Fruit fly (Drosophila melanogaster) whole organism, embryonic: ENCODE results near the gene cav.

ENCODE experiments used
- ATbp ChIP-seq: fragments of 200-800 bp; sonication (Bioruptor generic); optimal IDR thresholded peaks from 2 replicates; lab custom pipeline; 2017; ENCODE audit warnings: missing biosample characterization, mild to moderate bottlenecking, missing genetic modification characterization, missing genetic modification reagents
- Adf1 ChIP-seq: fragments of 200-800 bp; sonication (Bioruptor generic); IDR thresholded peaks from 2 replicates; pipeline ENCODE4 v1.3.6; 2022; ENCODE audit warnings: missing biosample characterization, missing genetic modification characterization
- Atf3 ChIP-seq: fragments of 200-800 bp; sonication (Bioruptor generic); optimal IDR thresholded peaks from 3 replicates; lab custom pipeline; 2016; ENCODE audit warnings: missing biosample characterization, missing genetic modification characterization
- CG13123 ChIP-seq: fragments of 200-800 bp; sonication (Bioruptor generic); optimal IDR thresholded peaks from 2 replicates; lab custom pipeline; 2016; ENCODE audit warnings: missing biosample characterization, missing genetic modification characterization
- CG14050 ChIP-seq: fragments of 200-800 bp; sonication (Bioruptor generic); IDR thresholded peaks from 3 replicates; pipeline ENCODE4 v1.3.6; 2022; ENCODE audit warnings: missing biosample characterization, missing genetic modification characterization
- CG14441 ChIP-seq: fragments of 200-800 bp; sonication (Bioruptor generic); IDR thresholded peaks from 2 replicates; pipeline ENCODE4 v1.3.6; 2022; ENCODE audit warnings: missing biosample characterization, missing genetic modification characterization
- CG14710 ChIP-seq: fragments of 200-800 bp; sonication (Bioruptor generic); optimal IDR thresholded peaks from 3 replicates; lab custom pipeline; 2019; ENCODE audit warnings: missing biosample characterization, mild to moderate bottlenecking, missing genetic modification characterization, moderate library complexity
- CG1529 ChIP-seq: fragments of 200-800 bp; sonication (Bioruptor generic); optimal IDR thresholded peaks from 3 replicates; lab custom pipeline; 2018; ENCODE audit warnings: missing biosample characterization, missing genetic modification characterization
- CG1647 ChIP-seq: fragments of 200-800 bp; sonication (Bioruptor generic); optimal IDR thresholded peaks from 3 replicates; lab custom pipeline; 2016; ENCODE audit warnings: missing biosample characterization, missing genetic modification characterization
- CG17829 ChIP-seq: fragments of 200-800 bp; optimal IDR thresholded peaks from 2 replicates; lab custom pipeline; 2019; ENCODE audit warnings: missing biosample characterization, mild to moderate bottlenecking, missing genetic modification characterization, moderate library complexity
- CG18262 ChIP-seq: fragments of 200-800 bp; optimal IDR thresholded peaks from 3 replicates; lab custom pipeline; 2019; ENCODE audit warnings: missing biosample characterization, mild to moderate bottlenecking, missing genetic modification characterization, moderate library complexity
- CG2712 ChIP-seq: fragments of 200-800 bp; optimal IDR thresholded peaks from 3 replicates; lab custom pipeline; 2019; ENCODE audit warnings: missing biosample characterization, mild to moderate bottlenecking, missing genetic modification characterization, moderate library complexity
- CG2875 ChIP-seq: fragments of 200-800 bp; sonication (Bioruptor generic); optimal IDR thresholded peaks from 2 replicates; lab custom pipeline; 2017; ENCODE audit warnings: missing biosample characterization, mild to moderate bottlenecking, missing genetic modification characterization, missing genetic modification reagents
- CG33213 ChIP-seq: fragments of 200-800 bp; sonication (Bioruptor generic); optimal IDR thresholded peaks from 3 replicates; lab custom pipeline; 2016; ENCODE audit warnings: missing biosample characterization, missing genetic modification characterization
- CG34224 ChIP-seq: fragments of 200-800 bp; sonication (Bioruptor generic); IDR thresholded peaks from 3 replicates; pipeline ENCODE4 v1.3.6; 2022; ENCODE audit warnings: missing biosample characterization, missing genetic modification characterization; ENCODE audit not compliant: partially characterized antibody
- CG34422 ChIP-seq: fragments of 200-800 bp; sonication (Bioruptor generic); IDR thresholded peaks from 3 replicates; pipeline ENCODE4 v1.3.6; 2022; ENCODE audit warnings: missing biosample characterization, missing genetic modification characterization
- CG6254 ChIP-seq: fragments of 200-800 bp; sonication (Bioruptor generic); optimal IDR thresholded peaks from 3 replicates; lab custom pipeline; 2017; ENCODE audit warnings: mild to moderate bottlenecking, missing biosample characterization, missing genetic modification reagents, missing genetic modification characterization
- CG7556 ChIP-seq: fragments of 200-800 bp; sonication (Bioruptor generic); optimal IDR thresholded peaks from 2 replicates; lab custom pipeline; 2017; ENCODE audit warnings: missing biosample characterization, mild to moderate bottlenecking, missing genetic modification characterization
- CG8924 ChIP-seq: fragments of 200-800 bp; optimal IDR thresholded peaks from 3 replicates; lab custom pipeline; 2019; ENCODE audit warnings: missing biosample characterization, mild to moderate bottlenecking, missing genetic modification characterization, moderate library complexity
- CG9797 ChIP-seq: fragments of 200-800 bp; sonication (Bioruptor generic); optimal IDR thresholded peaks from 3 replicates; lab custom pipeline; 2018; ENCODE audit warnings: missing biosample characterization, mild to moderate bottlenecking, missing genetic modification characterization
- CG9817 ChIP-seq: fragments of 200-800 bp; sonication (Bioruptor generic); optimal IDR thresholded peaks from 2 replicates; lab custom pipeline; 2018; ENCODE audit warnings: missing biosample characterization, mild to moderate bottlenecking, missing genetic modification characterization, moderate library complexity
- CG9876 ChIP-seq: fragments of 200-800 bp; sonication (Bioruptor generic); optimal IDR thresholded peaks from 2 replicates; lab custom pipeline; 2016; ENCODE audit warnings: missing biosample characterization, missing genetic modification characterization
- Gug ChIP-seq: fragments of 200-800 bp; sonication (Bioruptor generic); IDR thresholded peaks from 4 replicates; pipeline ENCODE4 v1.3.6; 2022; ENCODE audit warnings: missing biosample characterization, missing genetic modification characterization
- HLH54F ChIP-seq: fragments of 200-800 bp; sonication (Bioruptor generic); optimal IDR thresholded peaks from 3 replicates; lab custom pipeline; 2016; ENCODE audit warnings: missing biosample characterization, missing genetic modification characterization
- Hand ChIP-seq: fragments of 200-800 bp; sonication (Bioruptor generic); optimal IDR thresholded peaks from 2 replicates; lab custom pipeline; 2017; ENCODE audit warnings: mild to moderate bottlenecking, missing biosample characterization, missing genetic modification reagents, missing genetic modification characterization
- HmgZ ChIP-seq: fragments of 200-800 bp; sonication (Bioruptor generic); optimal IDR thresholded peaks from 2 replicates; lab custom pipeline; 2018; ENCODE audit warnings: missing biosample characterization, mild to moderate bottlenecking, missing genetic modification characterization
- Hr39 ChIP-seq: fragments of >200 bp; optimal IDR thresholded peaks from 2 replicates; lab custom pipeline; 2017
- Lhr ChIP-seq: fragments of 200-800 bp; sonication (Bioruptor generic); optimal IDR thresholded peaks from 3 replicates; lab custom pipeline; 2017; ENCODE audit warnings: mild to moderate bottlenecking, missing biosample characterization, missing genetic modification reagents, missing genetic modification characterization
- Max ChIP-seq: fragments of 200-800 bp; sonication (Bioruptor generic); optimal IDR thresholded peaks from 2 replicates; lab custom pipeline; 2016; ENCODE audit warnings: missing biosample characterization, mild to moderate bottlenecking, missing genetic modification characterization
- NK7.1 ChIP-seq: fragments of 200-800 bp; sonication (Bioruptor generic); optimal IDR thresholded peaks from 3 replicates; lab custom pipeline; 2016; ENCODE audit warnings: missing biosample characterization, missing genetic modification characterization
- Pdp1 ChIP-seq, 2 experiments: fragments of 200-800 bp; sonication (Bioruptor generic); optimal IDR thresholded peaks; 3 replicates each; lab custom pipeline; 2016; ENCODE audit warnings: missing biosample characterization in 2 of 2, missing genetic modification characterization in 2 of 2, mild to moderate bottlenecking in 1 of 2, moderate library complexity in 1 of 2
- ash1 ChIP-seq: fragments of 200-800 bp; sonication (Bioruptor generic); optimal IDR thresholded peaks from 2 replicates; lab custom pipeline; 2018; ENCODE audit warnings: missing biosample characterization, mild to moderate bottlenecking, missing genetic modification characterization
- bowl ChIP-seq: fragments of 200-800 bp; sonication (Bioruptor generic); IDR thresholded peaks from 2 replicates; pipeline ENCODE4 v1.3.6; 2022; ENCODE audit warnings: missing biosample characterization, missing genetic modification characterization
- ewg ChIP-seq: fragments of 200-800 bp; sonication (Bioruptor generic); optimal IDR thresholded peaks from 3 replicates; lab custom pipeline; 2017; ENCODE audit warnings: mild to moderate bottlenecking, missing biosample characterization, missing genetic modification reagents, missing genetic modification characterization
- fd64A ChIP-seq: fragments of 200-800 bp; sonication (Bioruptor generic); optimal IDR thresholded peaks from 3 replicates; lab custom pipeline; 2018; ENCODE audit warnings: missing biosample characterization, mild to moderate bottlenecking, missing genetic modification characterization
- ftz-f1 ChIP-seq: fragments of 200-800 bp; sonication (Bioruptor generic); optimal IDR thresholded peaks from 2 replicates; lab custom pipeline; 2016; ENCODE audit warnings: missing biosample characterization, missing genetic modification characterization
- gce ChIP-seq: fragments of 200-800 bp; sonication (Bioruptor generic); IDR thresholded peaks from 3 replicates; pipeline ENCODE4 v1.3.6; 2022; ENCODE audit warnings: missing biosample characterization, missing genetic modification characterization
- gem ChIP-seq: fragments of 200-800 bp; sonication (Bioruptor generic); optimal IDR thresholded peaks from 2 replicates; lab custom pipeline; 2019; ENCODE audit warnings: missing biosample characterization, mild to moderate bottlenecking, missing genetic modification characterization, moderate library complexity
- ind ChIP-seq: fragments of 200-800 bp; sonication (Bioruptor generic); optimal IDR thresholded peaks from 3 replicates; lab custom pipeline; 2016; ENCODE audit warnings: missing biosample characterization, missing genetic modification characterization
- inv ChIP-seq: fragments of 200-800 bp; sonication (Bioruptor generic); IDR thresholded peaks from 2 replicates; pipeline ENCODE4 v1.3.6; 2022; ENCODE audit warnings: missing biosample characterization, missing genetic modification characterization; ENCODE audit not compliant: partially characterized antibody
- jing ChIP-seq: fragments of 200-800 bp; sonication (Bioruptor generic); optimal IDR thresholded peaks from 2 replicates; lab custom pipeline; 2018; ENCODE audit warnings: missing biosample characterization, mild to moderate bottlenecking, missing genetic modification characterization
- nerfin-1 ChIP-seq: fragments of 200-800 bp; sonication (Bioruptor generic); optimal IDR thresholded peaks from 3 replicates; lab custom pipeline; 2019; ENCODE audit warnings: missing biosample characterization, mild to moderate bottlenecking, missing genetic modification characterization, moderate library complexity
- nom ChIP-seq: fragments of 200-800 bp; sonication (Bioruptor generic); optimal IDR thresholded peaks from 2 replicates; lab custom pipeline; 2017; ENCODE audit warnings: missing biosample characterization, missing genetic modification characterization, mild to moderate bottlenecking, moderate library complexity, missing genetic modification reagents
- onecut ChIP-seq: fragments of 200-800 bp; sonication (Bioruptor generic); IDR thresholded peaks from 2 replicates; pipeline ENCODE4 v1.3.6; 2022; ENCODE audit warnings: missing biosample characterization, missing genetic modification characterization
- peb ChIP-seq: fragments of 200-800 bp; sonication (Bioruptor generic); IDR thresholded peaks from 2 replicates; pipeline ENCODE4 v1.3.6; 2022; ENCODE audit warnings: missing biosample characterization, missing genetic modification characterization
- repo ChIP-seq: fragments of 200-800 bp; sonication (Bioruptor generic); optimal IDR thresholded peaks from 2 replicates; lab custom pipeline; 2016; ENCODE audit warnings: missing biosample characterization, missing genetic modification characterization
- sens-2 ChIP-seq: fragments of 200-800 bp; sonication (Bioruptor generic); IDR thresholded peaks from 2 replicates; pipeline ENCODE4 v1.3.6; 2022; ENCODE audit warnings: missing biosample characterization, missing genetic modification characterization
- sob ChIP-seq: fragments of 200-800 bp; sonication (Bioruptor generic); IDR thresholded peaks from 2 replicates; pipeline ENCODE4 v1.3.6; 2022; ENCODE audit warnings: missing biosample characterization, missing genetic modification characterization
- tin ChIP-seq: fragments of 200-800 bp; sonication (Bioruptor generic); optimal IDR thresholded peaks from 3 replicates; lab custom pipeline; 2016; ENCODE audit warnings: missing biosample characterization, missing genetic modification characterization
- toy ChIP-seq: fragments of 200-800 bp; sonication (Bioruptor generic); IDR thresholded peaks from 2 replicates; pipeline ENCODE4 v1.3.6; 2022; ENCODE audit warnings: missing biosample characterization, missing genetic modification characterization

The cav gene

dm6 chr3R:24193373-24193879 is 27.5 kb upstream of the cav start, which contains the start of the genes SMC6 and CG6204 (continued):
- peak; percentile 64 for TF ChIP-seq CG9797 (GFP tag; lab: Kevin White, UChicago)
- peak; percentile 82 for TF ChIP-seq HLH54F
- peak; percentile 97 for TF ChIP-seq CG9817
- peak; percentile 91 for TF ChIP-seq tin (GFP tag; lab: Kevin White, UChicago)
- peak; percentile 90 for TF ChIP-seq ATbp (GFP tag; lab: Kevin White, UChicago)
- peak; percentile 92 for TF ChIP-seq Gug
- peak; percentile 90 for TF ChIP-seq CG14050
- TF ChIP-seq CG34422 (GFP tag; lab: Robert Waterston, UW) = peak; percentile 95
- TF ChIP-seq toy (GFP tag; lab: Robert Waterston, UW) = peak; percentile 87
- TF ChIP-seq onecut (GFP tag; lab: Robert Waterston, UW) = peak; percentile 85
- peak; percentile 79 for TF ChIP-seq jing
- peak; percentile 95 for TF ChIP-seq CG18262 (tag; lab: Kevin White, UChicago)
- peak; percentile 85 for TF ChIP-seq ewg (GFP tag; lab: Kevin White, UChicago)
- peak; percentile 80 for TF ChIP-seq NK7.1
- TF ChIP-seq Lhr = peak; percentile 70
- peak; percentile 50 for TF ChIP-seq CG33213 (GFP tag; lab: Kevin White, UChicago)
- peak; percentile 63 for TF ChIP-seq CG1647
- peak; percentile 87 to 91 for TF ChIP-seq Pdp1 (GFP tag; optimal IDR thresholded peaks at IDR 0.05; lab: Kevin White, UChicago)
- peak; percentile 92 for TF ChIP-seq gce
- TF ChIP-seq Atf3 (GFP tag; lab: Kevin White, UChicago) = peak; percentile 44
- TF ChIP-seq bowl (GFP tag; lab: Robert Waterston, UW) = peak; percentile 83
- TF ChIP-seq nom (GFP tag; lab: Kevin White, UChicago) = peak; percentile 88
- TF ChIP-seq CG2712 (tag; lab: Kevin White, UChicago) = peak; percentile 95
- peak; percentile 19 for TF ChIP-seq ash1 (GFP tag; lab: Kevin White, UChicago)
- TF ChIP-seq Hand = peak; percentile 80
- TF ChIP-seq CG14710 (tag; lab: Kevin White, UChicago) = peak; percentile 94
- TF ChIP-seq CG7556 (GFP tag; lab: Kevin White, UChicago) = peak; percentile 93
- peak; percentile 95 for TF ChIP-seq CG17829
- TF ChIP-seq CG2875 (GFP tag; lab: Kevin White, UChicago) = peak; percentile 80
- TF ChIP-seq sens-2 (GFP tag; lab: Robert Waterston, UW) = peak; percentile 85
- TF ChIP-seq Adf1 = peak; percentile 74
- peak; percentile 95 for TF ChIP-seq sob (GFP tag; lab: Robert Waterston, UW)
- peak; percentile 53 for TF ChIP-seq CG9876 (GFP tag; lab: Kevin White, UChicago)
- TF ChIP-seq Max = peak; percentile 92
- TF ChIP-seq CG14441 (GFP tag; lab: Robert Waterston, UW) = peak; percentile 95
- peak; percentile 71 for TF ChIP-seq CG1529 (GFP tag; lab: Kevin White, UChicago)
- TF ChIP-seq repo (GFP tag; lab: Kevin White, UChicago) = peak; percentile 68
- TF ChIP-seq HmgZ (tag; lab: Kevin White, UChicago) = peak; percentile 96
- peak; percentile 80 for TF ChIP-seq CG6254
- 0 out of 3 replicates have a peak, but pooled peaks have one; percentile 23 for TF ChIP-seq CG34224 (GFP tag; lab: Robert Waterston, UW)
- peak; percentile 95 for TF ChIP-seq CG8924 (tag; lab: Kevin White, UChicago)
- no peak for TF ChIP-seq Hr39 (lab: Kevin White, UChicago)
- TF ChIP-seq peb (GFP tag; lab: Robert Waterston, UW) = peak; percentile 81
- TF ChIP-seq CG13123 (GFP tag; lab: Kevin White, UChicago) = peak; percentile 71
- peak; percentile 51; the same call in 1 of the 2 replicates for TF ChIP-seq inv (GFP tag; lab: Robert Waterston, UW)
- TF ChIP-seq ind (GFP tag; lab: Kevin White, UChicago) = peak; percentile 95
- TF ChIP-seq nerfin-1 (tag; lab: Kevin White, UChicago) = peak; percentile 94
- TF ChIP-seq ftz-f1 (GFP tag; lab: Kevin White, UChicago) = no peak
- peak; percentile 97 for TF ChIP-seq gem (tag; lab: Kevin White, UChicago)
- TF ChIP-seq fd64A (GFP tag; lab: Kevin White, UChicago) = peak; percentile 23
